Worm (Caenorhabditis elegans) whole organism, mixed stage, embryonic: ENCODE results near the gene hex-3.

ENCODE experiments used
- M03D4.4 ChIP-seq: sonication (generic microtip); optimal IDR thresholded peaks from 2 replicates; lab custom pipeline; 2017; ENCODE audit warnings: mild to moderate bottlenecking, missing genetic modification characterization, missing compliant biosample characterization
- ceh-39 ChIP-seq: fragments of 150-350 bp; optimal IDR thresholded peaks from 2 replicates; lab custom pipeline; 2014; ENCODE audit warnings: missing biosample characterization, missing genetic modification characterization
- ceh-43 ChIP-seq: fragments of 200-800 bp; sonication (Bioruptor generic); optimal IDR thresholded peaks from 2 replicates; lab custom pipeline; 2018; ENCODE audit warnings: mild to moderate bottlenecking, missing genetic modification characterization, moderate library complexity, missing compliant biosample characterization
- ceh-83 ChIP-seq: fragments of 200-800 bp; sonication (Bioruptor generic); optimal IDR thresholded peaks from 2 replicates; lab custom pipeline; 2018; ENCODE audit warnings: mild to moderate bottlenecking, missing genetic modification characterization, missing compliant biosample characterization
- ces-1 ChIP-seq: fragments of 150-350 bp; optimal IDR thresholded peaks from 2 replicates; lab custom pipeline; 2014; ENCODE audit warnings: missing biosample characterization, missing genetic modification reagents, missing genetic modification characterization
- cnd-1 ChIP-seq: fragments of 200-800 bp; sonication (Bioruptor generic); optimal IDR thresholded peaks from 2 replicates; lab custom pipeline; 2018; ENCODE audit warnings: mild to moderate bottlenecking, missing genetic modification characterization, missing compliant biosample characterization
- drap-1 ChIP-seq: fragments of 200-800 bp; sonication (Bioruptor generic); optimal IDR thresholded peaks from 3 replicates; lab custom pipeline; 2018; ENCODE audit warnings: mild to moderate bottlenecking, missing genetic modification characterization, missing compliant biosample characterization
- elt-1 ChIP-seq: sonication (generic microtip); optimal IDR thresholded peaks from 2 replicates; lab custom pipeline; 2017; ENCODE audit warnings: missing genetic modification characterization, mild to moderate bottlenecking, missing compliant biosample characterization, antibody characterized with exemption, moderate library complexity, borderline replicate concordance; ENCODE audit not compliant: insufficient read depth
- elt-3 ChIP-seq: fragments of 150-350 bp; optimal IDR thresholded peaks from 2 replicates; lab custom pipeline; 2014; ENCODE audit warnings: missing biosample characterization, missing genetic modification characterization
- flh-1 ChIP-seq: fragments of 200-800 bp; sonication (Bioruptor generic); optimal IDR thresholded peaks from 2 replicates; lab custom pipeline; 2018; ENCODE audit warnings: mild to moderate bottlenecking, missing genetic modification characterization, moderate library complexity, missing compliant biosample characterization
- ham-2 ChIP-seq: fragments of 200-800 bp; sonication (Bioruptor generic); optimal IDR thresholded peaks from 2 replicates; lab custom pipeline; 2018; ENCODE audit warnings: mild to moderate bottlenecking, missing genetic modification characterization, missing compliant biosample characterization
- hlh-1 ChIP-seq: fragments of 150-350 bp; optimal IDR thresholded peaks from 2 replicates; lab custom pipeline; 2014; ENCODE audit warnings: missing biosample characterization, missing genetic modification reagents, missing genetic modification characterization
- lin-13 ChIP-seq: fragments of 150-350 bp; optimal IDR thresholded peaks from 2 replicates; lab custom pipeline; 2014; ENCODE audit warnings: missing biosample characterization, missing genetic modification characterization
- lin-32 ChIP-seq: fragments of 200-800 bp; sonication (Bioruptor generic); optimal IDR thresholded peaks from 2 replicates; lab custom pipeline; 2018; ENCODE audit warnings: mild to moderate bottlenecking, missing genetic modification characterization, missing compliant biosample characterization
- lsy-2 ChIP-seq: fragments of 150-350 bp; optimal IDR thresholded peaks from 2 replicates; lab custom pipeline; 2014; ENCODE audit warnings: missing biosample characterization, missing genetic modification characterization
- mab-5 ChIP-seq: fragments of 150-350 bp; optimal IDR thresholded peaks from 2 replicates; lab custom pipeline; 2014; ENCODE audit warnings: missing biosample characterization, missing genetic modification characterization
- mls-2 ChIP-seq: sonication (generic microtip); optimal IDR thresholded peaks from 2 replicates; lab custom pipeline; 2016; ENCODE audit warnings: mild to moderate bottlenecking, missing genetic modification characterization, moderate library complexity, missing compliant biosample characterization
- nhr-12 ChIP-seq: fragments of 150-350 bp; optimal IDR thresholded peaks from 2 replicates; lab custom pipeline; 2014; ENCODE audit warnings: missing biosample characterization, missing genetic modification characterization
- nhr-2 ChIP-seq: fragments of 150-350 bp; optimal IDR thresholded peaks from 2 replicates; lab custom pipeline; 2014; ENCODE audit warnings: missing biosample characterization, missing genetic modification characterization
- nhr-237 ChIP-seq: fragments of 150-350 bp; optimal IDR thresholded peaks from 2 replicates; lab custom pipeline; 2014; ENCODE audit warnings: missing biosample characterization, missing genetic modification characterization
- pha-4 ChIP-seq: fragments of 150-350 bp; optimal IDR thresholded peaks from 2 replicates; lab custom pipeline; 2018; ENCODE audit warnings: missing biosample characterization, missing genetic modification reagents, missing genetic modification characterization
- sem-2 ChIP-seq: fragments of 200-800 bp; sonication (Bioruptor generic); optimal IDR thresholded peaks from 2 replicates; lab custom pipeline; 2018; ENCODE audit warnings: mild to moderate bottlenecking, missing genetic modification characterization, missing compliant biosample characterization
- sptf-1 ChIP-seq: sonication (generic microtip); optimal IDR thresholded peaks from 2 replicates; lab custom pipeline; 2017; ENCODE audit warnings: mild to moderate bottlenecking, missing genetic modification characterization, moderate library complexity, missing compliant biosample characterization
- unc-39 ChIP-seq: fragments of 150-350 bp; optimal IDR thresholded peaks from 2 replicates; lab custom pipeline; 2014; ENCODE audit warnings: missing biosample characterization, missing genetic modification characterization
- unc-62 ChIP-seq: fragments of 150-350 bp; optimal IDR thresholded peaks from 2 replicates; lab custom pipeline; 2014; ENCODE audit warnings: missing biosample characterization, missing genetic modification reagents, missing genetic modification characterization
- zip-8 ChIP-seq: fragments of 150-350 bp; optimal IDR thresholded peaks from 2 replicates; lab custom pipeline; 2014; ENCODE audit warnings: missing biosample characterization, missing genetic modification characterization
- ztf-11 ChIP-seq: fragments of 150-350 bp; optimal IDR thresholded peaks from 2 replicates; lab custom pipeline; 2014; ENCODE audit warnings: missing biosample characterization, missing genetic modification characterization

Gene hex-3

DNA sequence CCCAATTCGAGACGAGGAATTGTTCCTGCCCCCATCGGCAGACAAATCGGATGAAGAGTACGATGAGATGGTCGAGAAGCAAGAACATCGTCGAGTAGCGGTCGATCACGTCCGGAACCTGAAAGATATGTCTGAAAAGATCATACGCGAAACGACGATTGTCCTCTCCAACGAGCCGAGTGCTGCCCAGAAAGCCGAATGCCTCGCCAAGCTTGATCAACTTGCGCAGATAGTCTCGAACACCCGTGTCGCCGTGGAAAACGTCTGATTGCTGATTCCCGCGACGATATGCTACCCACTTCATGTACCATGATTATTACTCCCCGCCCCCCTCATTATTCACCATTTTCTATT, 38.6 kb upstream of the hex-3 start:
- no peak for TF ChIP-seq hlh-1 (tag; lab: Kevin White, UChicago)
- no peak for TF ChIP-seq lsy-2 (tag; lab: Kevin White, UChicago)
- TF ChIP-seq lin-13 (tag; lab: Kevin White, UChicago), result no peak
- no peak for TF ChIP-seq mab-5 (tag; lab: Kevin White, UChicago)
- TF ChIP-seq sem-2 (GFP tag; lab: Kevin White, UChicago), result no peak
- TF ChIP-seq ceh-39 (tag; lab: Kevin White, UChicago), result no peak

ce11 chrIII:10810837-10811814, 37.9 kb upstream of the hex-3 start:
- TF ChIP-seq unc-39 (tag; lab: Kevin White, UChicago) (no peak), ceh-83 (GFP tag; lab: Kevin White, UChicago) (no peak), hlh-1 (tag; lab: Kevin White, UChicago) (no peak), mls-2 (tag; lab: Kevin White, UChicago) (peak; percentile 9), mab-5 (tag; lab: Kevin White, UChicago) (no peak), nhr-237 (tag; lab: Kevin White, UChicago) (no peak), nhr-2 (tag; lab: Kevin White, UChicago) (no peak), pha-4 (no peak), sptf-1 (tag; lab: Kevin White, UChicago) (peak; percentile 7), cnd-1 (tag; lab: Kevin White, UChicago) (peak; percentile 1), zip-8 (no peak)

DNA sequence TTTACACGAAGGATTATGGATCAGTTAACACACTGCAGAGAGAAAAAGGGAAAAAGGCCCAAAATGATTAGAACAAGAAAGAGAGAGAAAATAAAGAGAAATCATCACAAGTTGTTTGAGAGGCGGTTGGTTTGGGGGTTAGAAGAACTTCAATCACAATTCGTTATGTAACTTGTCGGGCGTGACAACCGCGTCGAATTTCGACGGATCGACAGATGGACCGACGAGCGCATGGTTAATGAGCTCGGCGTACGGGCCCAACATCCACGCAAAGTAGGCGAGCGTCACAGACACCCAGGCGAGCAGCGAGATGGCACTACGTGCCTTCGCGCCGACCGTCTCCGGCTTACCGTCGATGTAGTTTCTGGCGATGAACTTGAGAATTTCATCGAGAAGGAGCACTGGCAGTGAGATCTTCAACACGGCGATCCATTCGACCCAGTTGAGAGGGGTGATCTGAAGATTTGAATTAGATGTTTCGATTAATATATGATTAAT, 36.2 kb upstream of the hex-3 start:
- TF ChIP-seq cnd-1 (tag; lab: Kevin White, UChicago) (no peak), hlh-1 (tag; lab: Kevin White, UChicago) (no peak), ztf-11 (tag; lab: Kevin White, UChicago) (no peak), drap-1 (no peak), mab-5 (tag; lab: Kevin White, UChicago) (no peak), ceh-43 (GFP tag; lab: Kevin White, UChicago) (no peak)

DNA sequence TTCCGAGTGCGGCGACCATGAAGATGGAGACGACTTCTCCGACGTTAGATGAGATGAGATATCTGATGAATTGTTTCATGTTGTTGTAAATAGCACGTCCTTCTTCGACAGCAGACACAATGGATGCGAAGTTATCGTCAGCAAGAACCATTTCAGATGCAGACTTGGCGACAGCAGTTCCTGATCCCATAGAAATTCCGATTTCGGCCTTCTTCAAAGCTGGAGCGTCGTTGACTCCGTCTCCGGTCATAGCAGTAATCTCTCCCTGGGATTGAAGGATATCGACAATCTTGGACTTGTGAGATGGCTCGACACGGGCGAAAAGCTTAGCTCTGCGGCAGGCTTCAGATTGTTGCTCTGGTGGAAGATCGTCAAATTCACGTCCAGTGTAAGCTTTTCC, 35.1 kb upstream of the hex-3 start:
- no peak for TF ChIP-seq lin-32
- no peak for TF ChIP-seq ceh-39 (tag; lab: Kevin White, UChicago)
- no peak for TF ChIP-seq elt-1 (tag; lab: Kevin White, UChicago)
- TF ChIP-seq sem-2 (GFP tag; lab: Kevin White, UChicago), result no peak
- no peak for TF ChIP-seq ceh-43 (GFP tag; lab: Kevin White, UChicago)
- TF ChIP-seq, all 35 proteins: peak for 0

DNA sequence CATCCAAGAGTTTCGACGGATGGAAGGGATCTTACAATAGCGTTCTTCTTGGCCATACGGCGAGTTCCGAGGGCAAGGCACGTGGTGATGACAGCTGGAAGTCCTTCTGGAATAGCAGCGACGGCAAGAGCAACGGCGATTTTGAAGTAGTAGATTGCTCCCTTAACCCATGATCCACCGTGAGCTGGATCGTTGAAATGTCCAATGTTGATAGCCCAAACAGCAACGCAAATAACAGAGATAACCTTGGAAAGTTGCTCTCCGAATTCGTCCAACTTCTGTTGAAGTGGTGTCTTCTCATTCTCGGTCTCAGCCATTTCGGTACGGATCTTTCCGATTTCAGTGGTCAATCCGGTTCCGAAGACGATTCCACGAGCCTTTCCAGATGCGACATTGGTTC, 33.8 kb upstream of the hex-3 start:
- TF ChIP-seq ceh-43 (GFP tag; lab: Kevin White, UChicago), result no peak
- TF ChIP-seq ham-2 (GFP tag; lab: Kevin White, UChicago), result no peak
- no peak for TF ChIP-seq unc-39 (tag; lab: Kevin White, UChicago)
- no peak for TF ChIP-seq mls-2 (tag; lab: Kevin White, UChicago)
- no peak for TF ChIP-seq pha-4
- TF ChIP-seq ceh-39 (tag; lab: Kevin White, UChicago), result no peak
- TF ChIP-seq elt-3, result no peak
- TF ChIP-seq M03D4.4 (tag; lab: Kevin White, UChicago), result no peak
- TF ChIP-seq nhr-12 (tag; lab: Kevin White, UChicago), result no peak
- no peak for TF ChIP-seq ztf-11 (tag; lab: Kevin White, UChicago)
- no peak for TF ChIP-seq sptf-1 (tag; lab: Kevin White, UChicago)
- no peak for TF ChIP-seq flh-1 (GFP tag; lab: Kevin White, UChicago)
- TF ChIP-seq, all 35 proteins: peak for 0

DNA sequence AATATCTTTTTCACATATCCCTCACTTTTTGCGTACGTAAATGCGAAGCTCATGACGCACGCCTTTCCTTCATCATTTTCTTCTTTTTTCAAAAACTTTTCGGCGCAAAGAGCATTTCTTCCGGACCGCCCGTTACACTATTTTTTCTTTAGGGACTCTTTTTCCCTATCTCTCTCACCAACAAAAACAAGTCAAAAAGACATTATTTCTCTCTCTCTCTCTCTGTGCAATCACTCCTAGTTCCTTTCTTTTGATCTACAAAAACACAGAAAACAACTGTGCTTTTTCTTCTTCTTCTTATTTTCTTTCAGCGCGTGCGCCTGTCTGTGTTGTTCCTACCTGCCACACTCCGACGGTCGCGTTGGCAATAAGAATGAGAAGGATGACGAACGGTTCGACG, 33.0 kb upstream of the hex-3 start:
- TF ChIP-seq unc-62 (GFP tag; lab: Kevin White, UChicago) (peak; percentile 16), M03D4.4 (tag; lab: Kevin White, UChicago) (no peak), elt-1 (tag; lab: Kevin White, UChicago) (no peak), ces-1 (no peak), cnd-1 (tag; lab: Kevin White, UChicago) (no peak), lin-32 (no peak), ceh-43 (GFP tag; lab: Kevin White, UChicago) (no peak), lin-13 (tag; lab: Kevin White, UChicago) (no peak), hlh-1 (tag; lab: Kevin White, UChicago) (peak; percentile 4)
